Worm (Caenorhabditis elegans): ENCODE data around the gene bas-1.

ce11 chrIII:5634509-5634908 lies 22.4 kb downstream of the bas-1 start:
- TF ChIP-seq lin-15B (tag; optimal IDR thresholded peaks at IDR 0.05) (no peak), aly-2 (tag; optimal IDR thresholded peaks at IDR 0.05) (no peak), pqm-1 (tag; optimal IDR thresholded peaks at IDR 0.05) (no peak), lsy-2 (tag; optimal IDR thresholded peaks at IDR 0.05) (peak in 1 of 2 experiments; percentile 10), ztf-11 (tag; optimal IDR thresholded peaks at IDR 0.05) (no peak), nhr-6 (tag; optimal IDR thresholded peaks at IDR 0.05) (no peak)
